Fruit fly (Drosophila melanogaster) whole organism, embryonic: Measurements from ENCODE around the gene Toll-4.

Experiments
- Bteb2 ChIP-seq: fragments of 200-800 bp; sonication (Bioruptor generic); optimal IDR thresholded peaks from 2 replicates; lab custom pipeline; 2016; ENCODE audit warnings: missing biosample characterization, missing genetic modification characterization
- CG11504 ChIP-seq: fragments of 200-800 bp; sonication (Bioruptor generic); optimal IDR thresholded peaks from 3 replicates; lab custom pipeline; 2019; ENCODE audit warnings: missing biosample characterization, mild to moderate bottlenecking, missing genetic modification characterization, moderate library complexity
- CG12391 ChIP-seq: fragments of 200-800 bp; sonication (Bioruptor generic); optimal IDR thresholded peaks from 3 replicates; lab custom pipeline; 2018; ENCODE audit warnings: missing biosample characterization, mild to moderate bottlenecking, missing genetic modification characterization, moderate library complexity
- CG12659 ChIP-seq: fragments of 200-800 bp; sonication (Bioruptor generic); optimal IDR thresholded peaks from 3 replicates; lab custom pipeline; 2017; ENCODE audit warnings: mild to moderate bottlenecking, missing biosample characterization, missing genetic modification reagents, missing genetic modification characterization
- CG12942 ChIP-seq: fragments of 200-800 bp; sonication (Bioruptor generic); optimal IDR thresholded peaks from 3 replicates; lab custom pipeline; 2016; ENCODE audit warnings: missing biosample characterization, missing genetic modification characterization
- CG13424 ChIP-seq: fragments of 200-800 bp; sonication (Bioruptor generic); optimal IDR thresholded peaks from 2 replicates; lab custom pipeline; 2019; ENCODE audit warnings: missing biosample characterization, mild to moderate bottlenecking, missing genetic modification characterization, moderate library complexity
- CG13775 ChIP-seq: fragments of 200-800 bp; sonication (Bioruptor generic); optimal IDR thresholded peaks from 3 replicates; lab custom pipeline; 2017; ENCODE audit warnings: missing biosample characterization, mild to moderate bottlenecking, missing genetic modification characterization
- CG15269 ChIP-seq: fragments of 200-800 bp; sonication (Bioruptor generic); optimal IDR thresholded peaks from 2 replicates; lab custom pipeline; 2018; ENCODE audit warnings: missing biosample characterization, mild to moderate bottlenecking, missing genetic modification characterization, moderate library complexity
- CG15601 ChIP-seq: fragments of 200-800 bp; sonication (Bioruptor generic); optimal IDR thresholded peaks from 3 replicates; lab custom pipeline; 2019; ENCODE audit warnings: missing biosample characterization, mild to moderate bottlenecking, missing genetic modification characterization, moderate library complexity
- CG15696 ChIP-seq: fragments of 200-800 bp; sonication (Bioruptor generic); optimal IDR thresholded peaks from 2 replicates; lab custom pipeline; 2019; ENCODE audit warnings: missing biosample characterization, mild to moderate bottlenecking, missing genetic modification characterization, moderate library complexity
- CG1603 ChIP-seq: fragments of 200-800 bp; sonication (Bioruptor generic); optimal IDR thresholded peaks from 2 replicates; lab custom pipeline; 2019; ENCODE audit warnings: missing biosample characterization, mild to moderate bottlenecking, missing genetic modification characterization, moderate library complexity
- CG17385 ChIP-seq: fragments of 200-800 bp; sonication (Bioruptor generic); optimal IDR thresholded peaks from 3 replicates; lab custom pipeline; 2018; ENCODE audit warnings: missing biosample characterization, mild to moderate bottlenecking, missing genetic modification characterization
- CG1832 ChIP-seq: fragments of 200-800 bp; sonication (Bioruptor generic); optimal IDR thresholded peaks from 2 replicates; lab custom pipeline; 2017; ENCODE audit warnings: missing biosample characterization, mild to moderate bottlenecking, missing genetic modification characterization, inconsistent platforms
- CG18764 ChIP-seq: fragments of 200-800 bp; sonication (Bioruptor generic); optimal IDR thresholded peaks from 3 replicates; lab custom pipeline; 2016; ENCODE audit warnings: missing biosample characterization, missing genetic modification characterization
- CG2202 ChIP-seq: fragments of 200-800 bp; sonication (Bioruptor generic); optimal IDR thresholded peaks from 2 replicates; lab custom pipeline; 2018; ENCODE audit warnings: missing biosample characterization, mild to moderate bottlenecking, missing genetic modification characterization
- CG30431 ChIP-seq: fragments of 200-800 bp; sonication (Bioruptor generic); optimal IDR thresholded peaks from 2 replicates; lab custom pipeline; 2017; ENCODE audit warnings: missing biosample characterization, missing genetic modification characterization
- CG3163 ChIP-seq: fragments of 200-800 bp; sonication (Bioruptor generic); optimal IDR thresholded peaks from 3 replicates; lab custom pipeline; 2016; ENCODE audit warnings: missing biosample characterization, missing genetic modification characterization
- CG7786 ChIP-seq: fragments of 200-800 bp; sonication (Bioruptor generic); optimal IDR thresholded peaks from 2 replicates; lab custom pipeline; 2016; ENCODE audit warnings: missing biosample characterization, missing genetic modification characterization
- CG9437 ChIP-seq: fragments of 200-800 bp; sonication (Bioruptor generic); optimal IDR thresholded peaks from 2 replicates; lab custom pipeline; 2018; ENCODE audit warnings: missing biosample characterization, mild to moderate bottlenecking, missing genetic modification characterization
- Doc2 ChIP-seq: fragments of 200-800 bp; sonication (Bioruptor generic); IDR thresholded peaks from 2 replicates; pipeline ENCODE4 v1.3.6; 2022; ENCODE audit warnings: missing biosample characterization, missing genetic modification characterization
- Lpt ChIP-seq: fragments of >200 bp; optimal IDR thresholded peaks from 2 replicates; lab custom pipeline; 2018; ENCODE audit warnings: missing biosample characterization, missing genetic modification characterization
- Nf-YB ChIP-seq: fragments of 200-800 bp; sonication (Bioruptor generic); optimal IDR thresholded peaks from 3 replicates; lab custom pipeline; 2019; ENCODE audit warnings: missing biosample characterization, mild to moderate bottlenecking, missing genetic modification characterization, moderate library complexity
- Nf-YC ChIP-seq: fragments of 200-800 bp; optimal IDR thresholded peaks from 3 replicates; lab custom pipeline; 2019; ENCODE audit warnings: missing biosample characterization, mild to moderate bottlenecking, missing genetic modification characterization, moderate library complexity
- Rfx ChIP-seq: fragments of 200-800 bp; sonication (Bioruptor generic); IDR thresholded peaks from 2 replicates; pipeline ENCODE4 v1.3.6; 2022; ENCODE audit warnings: missing biosample characterization, missing genetic modification characterization
- Xbp1 ChIP-seq: fragments of 200-800 bp; sonication (Bioruptor generic); optimal IDR thresholded peaks from 3 replicates; lab custom pipeline; 2016; ENCODE audit warnings: missing biosample characterization, mild to moderate bottlenecking, missing genetic modification characterization
- YL-1 ChIP-seq: fragments of 200-800 bp; sonication (Bioruptor generic); optimal IDR thresholded peaks from 3 replicates; lab custom pipeline; 2017; ENCODE audit warnings: missing biosample characterization, mild to moderate bottlenecking, missing genetic modification characterization
- ab ChIP-seq: fragments of 200-800 bp; sonication (Bioruptor generic); optimal IDR thresholded peaks from 2 replicates; lab custom pipeline; 2016; ENCODE audit warnings: missing biosample characterization, missing genetic modification characterization
- al ChIP-seq: fragments of 200-800 bp; sonication (Bioruptor generic); IDR thresholded peaks from 2 replicates; pipeline ENCODE4 v1.3.6; 2022; ENCODE audit warnings: missing biosample characterization, missing genetic modification characterization
- aop ChIP-seq: fragments of 200-800 bp; sonication (Bioruptor generic); IDR thresholded peaks from 2 replicates; pipeline ENCODE4 v1.3.6; 2022; ENCODE audit warnings: missing biosample characterization, missing genetic modification characterization
- ato ChIP-seq: fragments of 200-800 bp; sonication (Bioruptor generic); IDR thresholded peaks from 2 replicates; pipeline ENCODE4 v1.3.6; 2022; ENCODE audit warnings: missing biosample characterization, missing genetic modification characterization; ENCODE audit not compliant: partially characterized antibody
- chinmo ChIP-seq: fragments of 200-800 bp; sonication (Bioruptor generic); IDR thresholded peaks from 4 replicates; pipeline ENCODE4 v1.3.6; 2022; ENCODE audit warnings: missing biosample characterization, missing genetic modification characterization; ENCODE audit not compliant: partially characterized antibody
- crc ChIP-seq: fragments of 200-800 bp; sonication (Bioruptor generic); optimal IDR thresholded peaks from 2 replicates; lab custom pipeline; 2016; ENCODE audit warnings: missing biosample characterization, missing genetic modification characterization
- crol ChIP-seq: fragments of 200-800 bp; sonication (Bioruptor generic); IDR thresholded peaks from 2 replicates; pipeline ENCODE4 v1.3.6; 2022; ENCODE audit warnings: missing biosample characterization, missing genetic modification characterization
- disco-r ChIP-seq: fragments of 200-800 bp; sonication (Bioruptor generic); optimal IDR thresholded peaks from 2 replicates; lab custom pipeline; 2016; ENCODE audit warnings: missing biosample characterization, missing genetic modification characterization
- esg ChIP-seq: fragments of 200-800 bp; sonication (Bioruptor generic); conservative IDR thresholded peaks from 2 replicates; pipeline ENCODE4 v1.3.6; 2022; ENCODE audit warnings: missing biosample characterization, missing genetic modification characterization
- exex ChIP-seq: fragments of 200-800 bp; sonication (Bioruptor generic); optimal IDR thresholded peaks from 4 replicates; lab custom pipeline; 2018; ENCODE audit warnings: missing biosample characterization, mild to moderate bottlenecking, missing genetic modification characterization, moderate library complexity
- fu2 ChIP-seq: fragments of 200-800 bp; sonication (Bioruptor generic); optimal IDR thresholded peaks from 2 replicates; lab custom pipeline; 2016; ENCODE audit warnings: missing biosample characterization, missing genetic modification characterization
- gsb ChIP-seq: fragments of 200-800 bp; sonication (Bioruptor generic); IDR thresholded peaks from 2 replicates; pipeline ENCODE4 v1.3.6; 2022; ENCODE audit warnings: missing biosample characterization, missing genetic modification characterization
- gsb-n ChIP-seq: fragments of 200-800 bp; sonication (Bioruptor generic); optimal IDR thresholded peaks from 3 replicates; lab custom pipeline; 2018; ENCODE audit warnings: missing biosample characterization, mild to moderate bottlenecking, missing genetic modification characterization
- insv ChIP-seq, 2 experiments: fragments of 200-800 bp; sonication (Bioruptor generic); optimal IDR thresholded peaks; 3 replicates each; lab custom pipeline; 2016 to 2018; ENCODE audit warnings: missing biosample characterization in 2 of 2, missing genetic modification characterization in 2 of 2
- kah ChIP-seq: fragments of 200-800 bp; sonication (Bioruptor generic); optimal IDR thresholded peaks from 2 replicates; lab custom pipeline; 2018; ENCODE audit warnings: missing biosample characterization, mild to moderate bottlenecking, missing genetic modification characterization
- ken ChIP-seq: fragments of 200-800 bp; sonication (Bioruptor generic); IDR thresholded peaks from 3 replicates; pipeline ENCODE4 v1.3.6; 2022; ENCODE audit warnings: missing biosample characterization, missing genetic modification characterization
- lmd ChIP-seq: fragments of 200-800 bp; sonication (Bioruptor generic); IDR thresholded peaks from 2 replicates; pipeline ENCODE4 v1.3.6; 2022; ENCODE audit warnings: missing biosample characterization, missing genetic modification characterization
- org-1 ChIP-seq: fragments of 200-800 bp; sonication (Bioruptor generic); optimal IDR thresholded peaks from 2 replicates; lab custom pipeline; 2017; ENCODE audit warnings: missing biosample characterization, missing genetic modification characterization
- pita ChIP-seq: fragments of 200-800 bp; sonication (Bioruptor generic); optimal IDR thresholded peaks from 2 replicates; lab custom pipeline; 2017; ENCODE audit warnings: missing biosample characterization, mild to moderate bottlenecking, missing genetic modification characterization
- repo ChIP-seq: fragments of 200-800 bp; sonication (Bioruptor generic); optimal IDR thresholded peaks from 2 replicates; lab custom pipeline; 2016; ENCODE audit warnings: missing biosample characterization, missing genetic modification characterization
- sna ChIP-seq: fragments of 200-800 bp; sonication (Bioruptor generic); IDR thresholded peaks from 2 replicates; pipeline ENCODE4 v1.3.6; 2022; ENCODE audit warnings: missing biosample characterization, missing genetic modification characterization; ENCODE audit not compliant: partially characterized antibody
- tap ChIP-seq: fragments of 200-800 bp; optimal IDR thresholded peaks from 3 replicates; lab custom pipeline; 2019; ENCODE audit warnings: missing biosample characterization, mild to moderate bottlenecking, missing genetic modification characterization, moderate library complexity
- tio ChIP-seq: fragments of 200-800 bp; sonication (Bioruptor generic); optimal IDR thresholded peaks from 2 replicates; lab custom pipeline; 2017; ENCODE audit warnings: missing biosample characterization, missing genetic modification characterization, inconsistent platforms
- zen ChIP-seq: fragments of 200-800 bp; sonication (Bioruptor generic); optimal IDR thresholded peaks from 3 replicates; lab custom pipeline; 2018; ENCODE audit warnings: missing biosample characterization, mild to moderate bottlenecking, missing genetic modification characterization, moderate library complexity

Toll-4 gene

DNA sequence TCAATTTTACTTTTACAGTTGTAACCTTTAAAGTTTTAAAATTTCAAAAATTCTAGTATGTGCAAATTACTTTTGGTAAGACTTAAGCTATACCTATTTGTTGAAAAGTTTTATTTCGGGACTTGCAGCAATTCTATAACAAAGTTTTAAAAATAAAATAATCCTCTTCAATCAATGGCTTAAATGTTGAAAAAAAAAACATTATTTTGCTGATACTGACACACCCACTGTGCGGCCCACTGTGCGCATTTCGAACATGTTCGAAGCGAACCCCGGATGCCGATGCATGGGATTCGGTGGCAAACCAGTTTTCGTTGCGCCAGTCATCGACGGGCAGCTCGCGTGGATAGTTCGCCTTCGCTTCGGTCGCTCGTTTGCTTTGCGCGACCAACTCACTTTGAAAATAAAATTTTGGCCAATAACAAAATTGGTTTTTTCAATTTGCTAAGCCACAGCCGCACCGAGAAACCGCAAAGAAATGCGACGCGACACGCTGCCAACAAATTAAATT, 41.6 kb downstream of the Toll-4 start, which contains the start of gene CG32982 (continued):
- TF ChIP-seq gsb (peak; percentile 79), aop (GFP tag; lab: Robert Waterston, UW) (no peak), CG7786 (peak; percentile 89), lmd (peak; percentile 94), ato (GFP tag; lab: Robert Waterston, UW) (no peak), repo (GFP tag; lab: Kevin White, UChicago) (peak; percentile 90), CG9437 (GFP tag; lab: Kevin White, UChicago) (peak; percentile 91), tap (tag; lab: Kevin White, UChicago) (peak; percentile 66), insv (GFP tag; optimal IDR thresholded peaks at IDR 0.05; lab: Kevin White, UChicago) (peak; percentile 28 to 61), esg (GFP tag; lab: Robert Waterston, UW) (peak; percentile 82), Nf-YC (peak; percentile 84), Lpt (GFP tag; lab: Kevin White, UChicago) (no peak), CG18764 (GFP tag; lab: Kevin White, UChicago) (peak; percentile 76), CG15269 (tag; lab: Kevin White, UChicago) (peak; percentile 93), Doc2 (GFP tag; lab: Robert Waterston, UW) (peak; percentile 82), al (GFP tag; lab: Robert Waterston, UW) (peak; percentile 93), kah (GFP tag; lab: Kevin White, UChicago) (peak; percentile 76), CG2202 (tag; lab: Kevin White, UChicago) (peak; percentile 73), Rfx (GFP tag; lab: Robert Waterston, UW) (peak; percentile 95), fu2 (GFP tag; lab: Kevin White, UChicago) (peak; percentile 86), gsb-n (tag; lab: Kevin White, UChicago) (peak; percentile 83), exex (peak; percentile 65), disco-r (GFP tag; lab: Kevin White, UChicago) (peak; percentile 79), CG13424 (peak; percentile 94), Nf-YB (GFP tag; lab: Kevin White, UChicago) (peak; percentile 72), CG12391 (tag; lab: Kevin White, UChicago) (peak; percentile 92), CG1832 (GFP tag; lab: Kevin White, UChicago) (no peak), CG11504 (tag; lab: Kevin White, UChicago) (peak; percentile 95), CG1603 (tag; lab: Kevin White, UChicago) (peak; percentile 62), CG17385 (peak; percentile 83), Bteb2 (peak; percentile 89), chinmo (peak; percentile 77; the same call in 3 of the 4 replicates), CG13775 (peak; percentile 94), ab (GFP tag; lab: Kevin White, UChicago) (peak; percentile 31), CG12942 (peak; percentile 72), crol (GFP tag; lab: Robert Waterston, UW) (0 out of 2 replicates have a peak, but pooled peaks have one; percentile 30), CG30431 (GFP tag; lab: Kevin White, UChicago) (peak; percentile 85), tio (GFP tag; lab: Kevin White, UChicago) (peak; percentile 92), CG15601 (tag; lab: Kevin White, UChicago) (peak; percentile 81), crc (peak; percentile 90), YL-1 (peak; percentile 56), Xbp1 (peak; percentile 80), org-1 (GFP tag; lab: Kevin White, UChicago) (peak; percentile 85), pita (GFP tag; lab: Kevin White, UChicago) (no peak), zen (tag; lab: Kevin White, UChicago) (peak; percentile 88), sna (GFP tag; lab: Robert Waterston, UW) (no peak), ken (peak; percentile 88), CG3163 (GFP tag; lab: Kevin White, UChicago) (peak; percentile 75), CG15696 (tag; lab: Kevin White, UChicago) (peak; percentile 89), CG12659 (peak; percentile 95)
